Worm (Caenorhabditis elegans): Measurements from ENCODE around the gene F47B7.4.

- TF ChIP-seq hmbx-1 (tag; optimal IDR thresholded peaks at IDR 0.05) (no peak), ceh-13 (GFP tag; optimal IDR thresholded peaks at IDR 0.05) (no peak), F13C5.2 (tag; optimal IDR thresholded peaks at IDR 0.05) (no peak), ets-7 (tag; optimal IDR thresholded peaks at IDR 0.05) (no peak), ama-1 (optimal IDR thresholded peaks at IDR 0.05) (no peak), flt-1 (GFP tag; IDR thresholded peaks at IDR 0.05) (no peak), ceh-36 (tag; optimal IDR thresholded peaks at IDR 0.05) (no peak), tbx-37 (GFP tag; conservative IDR thresholded peaks at IDR 0.05) (no peak), hnd-1 (tag; optimal IDR thresholded peaks at IDR 0.05) (no peak), B0310.2 (tag; optimal IDR thresholded peaks at IDR 0.05) (no peak), scrt-1 (GFP tag; IDR thresholded peaks at IDR 0.05) (no peak), aly-1 (tag; optimal IDR thresholded peaks at IDR 0.05) (no peak), tra-4 (tag; optimal IDR thresholded peaks at IDR 0.05) (no peak)
Measured at ce11 chrX:3781040-3781439, 14.6 kb upstream of the F47B7.4 start, which contains the start of gene marg-1.

Data from whole organism, early embryonic.